Fruit fly (Drosophila melanogaster): ENCODE measurements around the gene Rpp30.

Rpp30 gene

dm6 chr2L:285596-286023, 33.4 kb upstream of the Rpp30 start:
- TF ChIP-seq Myc (optimal IDR thresholded peaks at IDR 0.05) (no peak), br (GFP tag; optimal IDR thresholded peaks at IDR 0.05) (peak; percentile 55), Dif (GFP tag; optimal IDR thresholded peaks at IDR 0.05; ENCODE audit: partially characterized antibody) (peak; percentile 85), tai (GFP tag; optimal IDR thresholded peaks at IDR 0.05) (no peak), OdsH (GFP tag; optimal IDR thresholded peaks at IDR 0.05) (peak; percentile 40), HLH106 (tag; optimal IDR thresholded peaks at IDR 0.05) (peak; percentile 54), fru (GFP tag; optimal IDR thresholded peaks at IDR 0.05) (peak; percentile 50), CG32264 (GFP tag; optimal IDR thresholded peaks at IDR 0.05) (no peak), Abd-B (GFP tag; optimal IDR thresholded peaks at IDR 0.05) (no peak), jim (GFP tag; optimal IDR thresholded peaks at IDR 0.05) (no peak), Rel (GFP tag; optimal IDR thresholded peaks at IDR 0.05) (no peak), Rel (tag; optimal IDR thresholded peaks at IDR 0.05) (peak; percentile 98), brk (GFP tag; optimal IDR thresholded peaks at IDR 0.05) (no peak), psq (GFP tag; optimal IDR thresholded peaks at IDR 0.05) (no peak), sv (GFP tag; optimal IDR thresholded peaks at IDR 0.05) (no peak), Jra (GFP tag; optimal IDR thresholded peaks at IDR 0.05) (no peak), lola (GFP tag; optimal IDR thresholded peaks at IDR 0.05) (no peak), Hnf4 (GFP tag; optimal IDR thresholded peaks at IDR 0.05) (peak; percentile 37), ey (GFP tag; optimal IDR thresholded peaks at IDR 0.05) (peak; percentile 62), Hr83 (GFP tag; optimal IDR thresholded peaks at IDR 0.05; ENCODE audit: poor library complexity, severe bottlenecking) (peak; percentile 72), Mio (GFP tag; optimal IDR thresholded peaks at IDR 0.05) (no peak), GATAd (GFP tag; optimal IDR thresholded peaks at IDR 0.05) (no peak), CG9705 (GFP tag; optimal IDR thresholded peaks at IDR 0.05) (peak; percentile 6), rgr (GFP tag; optimal IDR thresholded peaks at IDR 0.05) (peak; percentile 64), Vsx2 (GFP tag; optimal IDR thresholded peaks at IDR 0.05; ENCODE audit: partially characterized antibody) (no peak), dsf (GFP tag; optimal IDR thresholded peaks at IDR 0.05; ENCODE audit: borderline replicate concordance) (no peak), Hr78 (GFP tag; optimal IDR thresholded peaks at IDR 0.05) (no peak), foxo (GFP tag; optimal IDR thresholded peaks at IDR 0.05) (peak in 1 of 2 experiments; percentile 55), sage (GFP tag; optimal IDR thresholded peaks at IDR 0.05) (no peak), CrebA (GFP tag; optimal IDR thresholded peaks at IDR 0.05; ENCODE audit: borderline replicate concordance) (no peak), h (GFP tag; optimal IDR thresholded peaks at IDR 0.05) (peak; percentile 71), usp (GFP tag; optimal IDR thresholded peaks at IDR 0.05) (no peak), N (GFP tag; optimal IDR thresholded peaks at IDR 0.05) (no peak), dmrt93B (GFP tag; optimal IDR thresholded peaks at IDR 0.05) (no peak), Sp1 (GFP tag; optimal IDR thresholded peaks at IDR 0.05) (peak; percentile 45), Dfd (GFP tag; optimal IDR thresholded peaks at IDR 0.05) (no peak), pan (optimal IDR thresholded peaks at IDR 0.05) (no peak), woc (GFP tag; optimal IDR thresholded peaks at IDR 0.05) (peak; percentile 66), dl (GFP tag; optimal IDR thresholded peaks at IDR 0.05; ENCODE audit: insufficient read depth in 1 of 2, partially characterized antibody in 2 of 2) (no peak)

- TF ChIP-seq Mio (GFP tag; optimal IDR thresholded peaks at IDR 0.05) = no peak
- no peak for TF ChIP-seq rgr (GFP tag; optimal IDR thresholded peaks at IDR 0.05)
- TF ChIP-seq usp (GFP tag; optimal IDR thresholded peaks at IDR 0.05) = no peak
- TF ChIP-seq Hnf4 (GFP tag; optimal IDR thresholded peaks at IDR 0.05) = peak; percentile 60
- TF ChIP-seq ey (GFP tag; optimal IDR thresholded peaks at IDR 0.05) = peak; percentile 14
- no peak for TF ChIP-seq tai (GFP tag; optimal IDR thresholded peaks at IDR 0.05)
- TF ChIP-seq Hr78 (GFP tag; optimal IDR thresholded peaks at IDR 0.05) = no peak
- no peak for TF ChIP-seq dsf (GFP tag; optimal IDR thresholded peaks at IDR 0.05; ENCODE audit: borderline replicate concordance)
- TF ChIP-seq sage (GFP tag; optimal IDR thresholded peaks at IDR 0.05) = no peak
- no peak for TF ChIP-seq pan (optimal IDR thresholded peaks at IDR 0.05)
- TF ChIP-seq h (GFP tag; optimal IDR thresholded peaks at IDR 0.05) = no peak
- TF ChIP-seq CG9705 (GFP tag; optimal IDR thresholded peaks at IDR 0.05) = no peak
- peak; percentile 25 for TF ChIP-seq sv (GFP tag; optimal IDR thresholded peaks at IDR 0.05)
- no peak for TF ChIP-seq Jra (GFP tag; optimal IDR thresholded peaks at IDR 0.05)
- TF ChIP-seq Myc (optimal IDR thresholded peaks at IDR 0.05) = peak; percentile 86
- no peak for TF ChIP-seq dmrt93B (GFP tag; optimal IDR thresholded peaks at IDR 0.05)
- no peak for TF ChIP-seq jim (GFP tag; optimal IDR thresholded peaks at IDR 0.05)
- TF ChIP-seq OdsH (GFP tag; optimal IDR thresholded peaks at IDR 0.05) = peak; percentile 8
- TF ChIP-seq brk (GFP tag; optimal IDR thresholded peaks at IDR 0.05) = no peak
- peak; percentile 65 to 92 for TF ChIP-seq dl (GFP tag; optimal IDR thresholded peaks at IDR 0.05; ENCODE audit: insufficient read depth in 1 of 2, partially characterized antibody in 2 of 2)
- peak; percentile 37 for TF ChIP-seq Hr83 (GFP tag; optimal IDR thresholded peaks at IDR 0.05; ENCODE audit: poor library complexity, severe bottlenecking)
- TF ChIP-seq GATAd (GFP tag; optimal IDR thresholded peaks at IDR 0.05) = no peak
- TF ChIP-seq fru (GFP tag; optimal IDR thresholded peaks at IDR 0.05) = no peak
- no peak for TF ChIP-seq CG32264 (GFP tag; optimal IDR thresholded peaks at IDR 0.05)
- TF ChIP-seq CrebA (GFP tag; optimal IDR thresholded peaks at IDR 0.05; ENCODE audit: borderline replicate concordance) = no peak
- peak; percentile 78 for TF ChIP-seq psq (GFP tag; optimal IDR thresholded peaks at IDR 0.05)
- TF ChIP-seq Dif (GFP tag; optimal IDR thresholded peaks at IDR 0.05; ENCODE audit: partially characterized antibody) = peak; percentile 97
- no peak for TF ChIP-seq Abd-B (GFP tag; optimal IDR thresholded peaks at IDR 0.05)
- no peak for TF ChIP-seq woc (GFP tag; optimal IDR thresholded peaks at IDR 0.05)
- TF ChIP-seq br (GFP tag; optimal IDR thresholded peaks at IDR 0.05) = no peak
- no peak for TF ChIP-seq N (GFP tag; optimal IDR thresholded peaks at IDR 0.05)
- TF ChIP-seq Rel (GFP tag; optimal IDR thresholded peaks at IDR 0.05) = no peak
- TF ChIP-seq Rel (tag; optimal IDR thresholded peaks at IDR 0.05) = peak; percentile 17
- peak in 1 of 2 experiments; percentile 15 for TF ChIP-seq foxo (GFP tag; optimal IDR thresholded peaks at IDR 0.05)
- TF ChIP-seq Vsx2 (GFP tag; optimal IDR thresholded peaks at IDR 0.05; ENCODE audit: partially characterized antibody) = peak; percentile 99
- TF ChIP-seq lola (GFP tag; optimal IDR thresholded peaks at IDR 0.05) = no peak
- no peak for TF ChIP-seq Dfd (GFP tag; optimal IDR thresholded peaks at IDR 0.05)
- TF ChIP-seq Sp1 (GFP tag; optimal IDR thresholded peaks at IDR 0.05) = peak; percentile 45
- TF ChIP-seq HLH106 (tag; optimal IDR thresholded peaks at IDR 0.05) = peak; percentile 36
These were observed 30.9 kb upstream of the Rpp30 start, which contains the start of gene CG11601 for dm6 chr2L:283071-283482. TSS of gene CG11601 (minus strand) at chr2L:283269.

Data from whole organism, wandering third instar larva.